Worm (Caenorhabditis elegans): ENCODE data around the gene sel-15.

sel-15 gene

DNA sequence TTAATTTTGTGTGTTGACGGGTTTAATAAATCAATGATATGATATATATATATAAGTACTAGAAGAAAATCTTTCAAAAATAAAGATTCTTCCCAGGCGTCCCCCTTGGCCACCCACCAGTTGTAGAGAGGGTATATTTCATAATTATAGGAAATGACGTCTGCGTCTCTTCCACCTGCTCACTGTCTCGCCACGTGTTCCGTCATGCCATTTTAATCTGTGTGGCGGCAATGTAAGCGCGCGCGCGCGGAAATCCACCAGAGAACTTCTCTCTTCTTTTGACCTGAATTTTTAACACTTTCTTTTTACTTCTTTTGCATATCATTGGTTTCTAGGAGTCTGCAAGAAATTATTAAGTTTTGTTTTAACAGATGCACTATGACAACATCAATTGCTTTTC lies 41.9 kb downstream of the sel-15 start (continued):
- TF ChIP-seq B0336.3 (GFP tag; IDR thresholded peaks at IDR 0.05) (no peak), dpl-1 (GFP tag; optimal IDR thresholded peaks at IDR 0.05) (no peak), mcd-1 (GFP tag; IDR thresholded peaks at IDR 0.05) (peak; percentile 30; the same call in 1 of the 2 replicates), mes-4 (tag; optimal IDR thresholded peaks at IDR 0.05) (no peak), cebp-1 (GFP tag; IDR thresholded peaks at IDR 0.05) (0 out of 2 replicates have a peak, but pooled peaks have one; percentile 8), cebp-1 (tag; optimal IDR thresholded peaks at IDR 0.05) (peak; percentile 81), lin-26 (GFP tag; IDR thresholded peaks at IDR 0.05) (no peak), bed-2 (GFP tag; IDR thresholded peaks at IDR 0.05) (no peak), lsl-1 (GFP tag; optimal IDR thresholded peaks at IDR 0.05) (no peak), nhr-120 (GFP tag; IDR thresholded peaks at IDR 0.05) (no peak), ztf-6 (GFP tag; IDR thresholded peaks at IDR 0.05) (no peak), egl-18 (GFP tag; IDR thresholded peaks at IDR 0.05) (no peak), pbrm-1 (GFP tag; IDR thresholded peaks at IDR 0.05) (no peak), F10E7.11 (tag; optimal IDR thresholded peaks at IDR 0.05) (no peak), Y53G8AR.9 (GFP tag; conservative IDR thresholded peaks at IDR 0.05) (no peak), lag-1 (GFP tag; IDR thresholded peaks at IDR 0.05) (no peak), Y95B8A.8 (GFP tag; IDR thresholded peaks at IDR 0.05) (no peak), madf-6 (GFP tag; IDR thresholded peaks at IDR 0.05) (peak; percentile 89), unc-130 (GFP tag; optimal IDR thresholded peaks at IDR 0.05) (no peak), madf-10 (tag; optimal IDR thresholded peaks at IDR 0.05) (no peak), pha-4 (tag; optimal IDR thresholded peaks at IDR 0.05) (no peak), rpc-1 (optimal IDR thresholded peaks at IDR 0.05) (no peak), rpc-1 (tag; optimal IDR thresholded peaks at IDR 0.05) (no peak), nfya-2 (GFP tag; IDR thresholded peaks at IDR 0.05) (no peak), lin-54 (GFP tag; optimal IDR thresholded peaks at IDR 0.05) (no peak), ZK185.1 (tag; optimal IDR thresholded peaks at IDR 0.05; ENCODE audit: poor library complexity, severe bottlenecking) (no peak), madf-8 (GFP tag; conservative IDR thresholded peaks at IDR 0.05) (peak; percentile 53), Y53F4B.3 (GFP tag; IDR thresholded peaks at IDR 0.05) (no peak), bed-1 (GFP tag; IDR thresholded peaks at IDR 0.05) (no peak), akir-1 (GFP tag; optimal IDR thresholded peaks at IDR 0.05) (no peak), B0261.1 (tag; optimal IDR thresholded peaks at IDR 0.05) (no peak), let-607 (tag; optimal IDR thresholded peaks at IDR 0.05) (no peak), hlh-26 (GFP tag; conservative IDR thresholded peaks at IDR 0.05) (no peak), ccch-3 (GFP tag; optimal IDR thresholded peaks at IDR 0.05) (no peak), unc-62 (GFP tag; optimal IDR thresholded peaks at IDR 0.05) (no peak), efl-1 (GFP tag; optimal IDR thresholded peaks at IDR 0.05) (peak; percentile 78), K12H6.12 (tag; optimal IDR thresholded peaks at IDR 0.05) (no peak), aptf-2 (GFP tag; conservative IDR thresholded peaks at IDR 0.05) (0 out of 2 replicates have a peak, but pooled peaks have one; percentile 23), Y56A3A.18 (GFP tag; IDR thresholded peaks at IDR 0.05) (no peak), hrde-1 (tag; optimal IDR thresholded peaks at IDR 0.05; ENCODE audit: borderline replicate concordance) (no peak), lin-40 (tag; optimal IDR thresholded peaks at IDR 0.05) (no peak), lin-35 (GFP tag; optimal IDR thresholded peaks at IDR 0.05) (no peak), dpff-1 (tag; optimal IDR thresholded peaks at IDR 0.05) (no peak), him-1 (tag; optimal IDR thresholded peaks at IDR 0.05) (no peak), Y67H2A.10 (GFP tag; conservative IDR thresholded peaks at IDR 0.05) (no peak), mel-28 (tag; optimal IDR thresholded peaks at IDR 0.05; ENCODE audit: borderline replicate concordance) (no peak), nhr-179 (tag; optimal IDR thresholded peaks at IDR 0.05) (no peak), B0019.2 (GFP tag; conservative IDR thresholded peaks at IDR 0.05) (no peak), F57C9.4 (tag; optimal IDR thresholded peaks at IDR 0.05) (no peak)
